Worm (Caenorhabditis elegans) whole organism, L2 larva: ENCODE measurements around the gene lpr-6.

Experiments
- C34F6.9 ChIP-seq: fragments of 150-350 bp; optimal IDR thresholded peaks from 2 replicates; lab custom pipeline; 2014; ENCODE audit warnings: missing biosample characterization, missing genetic modification characterization
- F13H6.1 ChIP-seq: sonication (generic microtip); optimal IDR thresholded peaks from 2 replicates; lab custom pipeline; 2016; ENCODE audit warnings: missing genetic modification characterization, missing compliant biosample characterization
- Y55F3AM.14 ChIP-seq: fragments of 200-800 bp; sonication (Bioruptor generic); optimal IDR thresholded peaks from 2 replicates; lab custom pipeline; 2018; ENCODE audit warnings: mild to moderate bottlenecking, missing genetic modification characterization, missing compliant biosample characterization
- ZK546.5 ChIP-seq: sonication (generic microtip); optimal IDR thresholded peaks from 2 replicates; lab custom pipeline; 2017; ENCODE audit warnings: missing biosample characterization, missing genetic modification characterization
- alr-1 ChIP-seq: fragments of 150-350 bp; optimal IDR thresholded peaks from 2 replicates; lab custom pipeline; 2014; ENCODE audit warnings: missing biosample characterization, missing genetic modification characterization
- ama-1 ChIP-seq: fragments of 150-350 bp; optimal IDR thresholded peaks from 2 replicates; lab custom pipeline; 2018; ENCODE audit warnings: inconsistent platforms
- blmp-1 ChIP-seq: sonication (generic microtip); optimal IDR thresholded peaks from 2 replicates; lab custom pipeline; 2017; ENCODE audit warnings: missing genetic modification characterization, mild to moderate bottlenecking, missing compliant biosample characterization, antibody characterized with exemption, moderate library complexity; ENCODE audit not compliant: insufficient read depth
- ceh-16 ChIP-seq: fragments of 150-350 bp; optimal IDR thresholded peaks from 2 replicates; lab custom pipeline; 2014; ENCODE audit warnings: missing biosample characterization, missing genetic modification characterization
- crh-2 ChIP-seq: sonication (generic microtip); optimal IDR thresholded peaks from 2 replicates; lab custom pipeline; 2017; ENCODE audit warnings: missing biosample characterization, missing genetic modification characterization
- egl-27 ChIP-seq: sonication (generic microtip); optimal IDR thresholded peaks from 3 replicates; lab custom pipeline; 2017; ENCODE audit warnings: missing biosample characterization, missing genetic modification reagents, missing genetic modification characterization
- elt-1 ChIP-seq: fragments of 150-350 bp; optimal IDR thresholded peaks from 2 replicates; lab custom pipeline; 2014; ENCODE audit warnings: missing biosample characterization, missing genetic modification characterization
- elt-3 ChIP-seq: sonication (generic microtip); optimal IDR thresholded peaks from 2 replicates; lab custom pipeline; 2017; ENCODE audit warnings: missing biosample characterization, missing genetic modification characterization
- fos-1 ChIP-seq: fragments of 150-350 bp; optimal IDR thresholded peaks from 2 replicates; lab custom pipeline; 2014; ENCODE audit warnings: missing biosample characterization, missing genetic modification characterization
- gmeb-1 ChIP-seq: fragments of 150-350 bp; optimal IDR thresholded peaks from 2 replicates; lab custom pipeline; 2014; ENCODE audit warnings: missing biosample characterization, missing genetic modification characterization
- lin-11 ChIP-seq: fragments of 150-350 bp; sonication (generic microtip); optimal IDR thresholded peaks from 2 replicates; lab custom pipeline; 2014; ENCODE audit warnings: missing biosample characterization, missing genetic modification characterization, inconsistent platforms, mixed read lengths
- lin-13 ChIP-seq: fragments of 150-350 bp; optimal IDR thresholded peaks from 2 replicates; lab custom pipeline; 2014; ENCODE audit warnings: missing biosample characterization, missing genetic modification reagents, missing genetic modification characterization
- lin-39 ChIP-seq: fragments of 150-350 bp; optimal IDR thresholded peaks from 2 replicates; lab custom pipeline; 2014; ENCODE audit warnings: missing biosample characterization, missing genetic modification reagents, missing genetic modification characterization
- lsy-2 ChIP-seq, 2 experiments: fragments of 150-350 bp in 1 of 2; sonication (generic microtip) in 1 of 2; optimal IDR thresholded peaks; 2 replicates each; lab custom pipeline; 2014 to 2017; ENCODE audit warnings: missing biosample characterization in 2 of 2, missing genetic modification characterization in 2 of 2
- mab-5 ChIP-seq: fragments of 150-350 bp; optimal IDR thresholded peaks from 2 replicates; lab custom pipeline; 2014; ENCODE audit warnings: missing biosample characterization, missing genetic modification characterization
- mbf-1 ChIP-seq: sonication (generic microtip); optimal IDR thresholded peaks from 2 replicates; lab custom pipeline; 2017; ENCODE audit warnings: missing biosample characterization, missing genetic modification characterization
- mdl-1 ChIP-seq, 2 experiments: fragments of 150-350 bp in 1 of 2; sonication (generic microtip) in 1 of 2; optimal IDR thresholded peaks; 2 replicates each; lab custom pipeline; 2017; ENCODE audit warnings: missing biosample characterization in 2 of 2, missing genetic modification characterization in 2 of 2
- nhr-10 ChIP-seq: sonication (generic microtip); optimal IDR thresholded peaks from 2 replicates; lab custom pipeline; 2017; ENCODE audit warnings: missing biosample characterization, missing genetic modification characterization
- nhr-11 ChIP-seq: fragments of 150-350 bp; optimal IDR thresholded peaks from 2 replicates; lab custom pipeline; 2014; ENCODE audit warnings: missing biosample characterization, missing genetic modification characterization
- nhr-12 ChIP-seq: fragments of 150-350 bp; optimal IDR thresholded peaks from 2 replicates; lab custom pipeline; 2014; ENCODE audit warnings: missing biosample characterization, missing genetic modification characterization
- nhr-129 ChIP-seq: fragments of 150-350 bp; optimal IDR thresholded peaks from 2 replicates; lab custom pipeline; 2014; ENCODE audit warnings: missing biosample characterization, missing genetic modification characterization
- nhr-21 ChIP-seq: fragments of 150-350 bp; optimal IDR thresholded peaks from 2 replicates; lab custom pipeline; 2014; ENCODE audit warnings: missing biosample characterization, missing genetic modification characterization
- nhr-23 ChIP-seq: fragments of 150-350 bp; optimal IDR thresholded peaks from 2 replicates; lab custom pipeline; 2014; ENCODE audit warnings: missing biosample characterization, missing genetic modification reagents, missing genetic modification characterization
- nhr-237 ChIP-seq: fragments of 150-350 bp; optimal IDR thresholded peaks from 2 replicates; lab custom pipeline; 2014; ENCODE audit warnings: missing biosample characterization, missing genetic modification characterization
- nhr-25 ChIP-seq: fragments of 150-350 bp; sonication (generic microtip); optimal IDR thresholded peaks from 3 replicates; lab custom pipeline; 2014; ENCODE audit warnings: missing biosample characterization, missing genetic modification characterization
- nhr-6 ChIP-seq: fragments of 150-350 bp; optimal IDR thresholded peaks from 2 replicates; lab custom pipeline; 2014; ENCODE audit warnings: missing biosample characterization, missing genetic modification characterization
- nhr-77 ChIP-seq: fragments of 150-350 bp; optimal IDR thresholded peaks from 2 replicates; lab custom pipeline; 2014; ENCODE audit warnings: missing biosample characterization, missing genetic modification characterization
- peb-1 ChIP-seq: fragments of 150-350 bp; optimal IDR thresholded peaks from 2 replicates; lab custom pipeline; 2014; ENCODE audit warnings: missing biosample characterization, missing genetic modification characterization
- sem-4 ChIP-seq: fragments of 150-350 bp; optimal IDR thresholded peaks from 2 replicates; lab custom pipeline; 2014; ENCODE audit warnings: missing biosample characterization, missing genetic modification reagents, missing genetic modification characterization
- skn-1 ChIP-seq: sonication (generic microtip); optimal IDR thresholded peaks from 2 replicates; lab custom pipeline; 2017; ENCODE audit warnings: missing biosample characterization, missing genetic modification characterization
- sma-3 ChIP-seq: sonication (generic microtip); optimal IDR thresholded peaks from 2 replicates; lab custom pipeline; 2016; ENCODE audit warnings: missing genetic modification reagents, missing genetic modification characterization, missing compliant biosample characterization
- sma-9 ChIP-seq, 2 experiments: fragments of 150-350 bp in 1 of 2; sonication (generic microtip) in 1 of 2; optimal IDR thresholded peaks; 2 replicates each; lab custom pipeline; 2014 to 2016; ENCODE audit warnings: missing genetic modification characterization in 2 of 2, mild to moderate bottlenecking in 1 of 2, missing biosample characterization in 1 of 2, missing compliant biosample characterization in 1 of 2, missing genetic modification reagents in 1 of 2, moderate library complexity in 1 of 2
- unc-55 ChIP-seq: fragments of 150-350 bp; sonication (generic microtip); optimal IDR thresholded peaks from 3 replicates; lab custom pipeline; 2014; ENCODE audit warnings: missing biosample characterization, missing genetic modification reagents, missing genetic modification characterization
- unc-62 ChIP-seq: fragments of 150-350 bp; optimal IDR thresholded peaks from 2 replicates; lab custom pipeline; 2014; ENCODE audit warnings: missing biosample characterization, missing genetic modification reagents, missing genetic modification characterization
- zag-1 ChIP-seq: fragments of 150-350 bp; optimal IDR thresholded peaks from 2 replicates; lab custom pipeline; 2014; ENCODE audit warnings: missing biosample characterization, missing genetic modification characterization
- ztf-1 ChIP-seq: fragments of 200-800 bp; sonication (Bioruptor generic); conservative IDR thresholded peaks from 2 replicates; pipeline ENCODE4 v1.3.6; 2022; ENCODE audit warnings: missing genetic modification characterization, missing compliant biosample characterization
- ztf-4 ChIP-seq: fragments of 150-350 bp; optimal IDR thresholded peaks from 2 replicates; lab custom pipeline; 2014; ENCODE audit warnings: missing biosample characterization, missing genetic modification characterization

lpr-6 gene

DNA sequence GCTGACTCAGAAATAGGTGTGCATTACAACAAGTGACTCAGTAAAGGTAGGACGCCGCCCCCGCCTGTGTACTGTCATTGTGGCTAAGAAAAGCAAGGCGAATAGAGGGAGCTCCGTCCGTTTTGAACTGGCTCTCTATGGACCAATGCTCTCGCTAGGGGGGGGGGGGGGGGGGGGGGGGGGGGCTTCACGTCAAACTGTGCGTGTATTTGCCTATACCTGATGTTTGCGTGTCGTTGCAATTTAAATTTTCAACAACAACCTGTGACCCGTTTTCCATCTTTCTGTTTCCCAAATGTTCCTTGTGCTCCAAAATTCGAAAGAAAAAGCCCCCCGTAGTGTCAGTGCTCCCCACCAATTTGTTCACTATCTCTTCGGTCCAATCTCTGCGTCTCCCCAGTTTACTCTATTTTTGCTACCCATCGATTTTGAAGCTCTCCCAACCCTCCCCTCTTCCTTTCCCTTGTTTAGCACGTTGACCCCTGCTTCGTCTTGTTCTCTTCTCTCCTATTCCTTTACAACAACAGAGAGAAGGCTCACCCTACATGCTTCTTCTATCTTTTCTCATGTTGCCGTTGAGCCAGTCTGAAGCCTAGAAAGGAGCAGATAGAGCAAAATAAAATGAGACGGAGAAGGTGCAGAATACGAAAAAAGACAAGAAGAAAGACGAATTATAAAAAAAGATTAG, 25.2 kb upstream of the lpr-6 start (continued):
- TF ChIP-seq lin-11 (tag; lab: Kevin White, UChicago): no peak
- peak; percentile 63 for TF ChIP-seq C34F6.9 (tag; lab: Kevin White, UChicago)
- peak; percentile 0 for TF ChIP-seq lin-13
- no peak for TF ChIP-seq gmeb-1 (tag; lab: Kevin White, UChicago)
- TF ChIP-seq crh-2 (tag; lab: Kevin White, UChicago): peak; percentile 68
- peak; percentile 50 for TF ChIP-seq mab-5
- no peak for TF ChIP-seq ztf-4 (tag; lab: Kevin White, UChicago)
- no peak for TF ChIP-seq ceh-16 (tag; lab: Kevin White, UChicago)

DNA sequence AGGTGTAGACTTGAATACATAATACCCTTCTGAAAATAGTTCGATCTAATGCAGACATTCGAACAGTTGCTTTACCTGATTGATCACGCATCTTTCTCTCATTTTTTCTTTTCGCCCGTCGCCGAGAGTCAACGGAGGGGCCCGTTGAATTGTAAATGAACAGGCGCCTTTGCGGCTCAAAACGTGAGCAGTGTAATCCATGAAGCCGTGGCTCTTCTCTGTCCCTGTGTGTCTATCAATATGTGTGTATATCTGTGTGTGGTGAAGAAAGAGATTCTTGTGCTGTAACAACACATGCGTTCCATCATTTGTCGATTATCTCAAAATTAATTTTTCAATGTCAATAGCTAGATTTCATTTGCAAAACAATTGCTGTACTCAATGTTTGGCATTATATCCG, 24.2 kb upstream of the lpr-6 start:
- no peak for TF ChIP-seq Y55F3AM.14 (GFP tag; lab: Kevin White, UChicago)
- no peak for TF ChIP-seq ama-1 (lab: Kevin White, UChicago)
- peak; percentile 74 for TF ChIP-seq F13H6.1
- peak; percentile 16 for TF ChIP-seq nhr-129
- peak; percentile 25 for TF ChIP-seq C34F6.9 (tag; lab: Kevin White, UChicago)
- TF ChIP-seq mab-5: peak; percentile 28
- peak; percentile 5 for TF ChIP-seq nhr-6 (tag; lab: Kevin White, UChicago)
- no peak for TF ChIP-seq skn-1 (tag; lab: Kevin White, UChicago)
- no peak for TF ChIP-seq nhr-12
- no peak for TF ChIP-seq fos-1 (tag; lab: Kevin White, UChicago)
- no peak for TF ChIP-seq unc-62 (GFP tag; lab: Kevin White, UChicago)
- peak; percentile 50 for TF ChIP-seq sma-9 (GFP tag; optimal IDR thresholded peaks at IDR 0.05; lab: Kevin White, UChicago)
- TF ChIP-seq sma-9 (tag; optimal IDR thresholded peaks at IDR 0.05; lab: Kevin White, UChicago): no peak
- peak in 1 of 2 experiments; percentile 9 for TF ChIP-seq lsy-2 (tag; optimal IDR thresholded peaks at IDR 0.05; lab: Kevin White, UChicago)

DNA sequence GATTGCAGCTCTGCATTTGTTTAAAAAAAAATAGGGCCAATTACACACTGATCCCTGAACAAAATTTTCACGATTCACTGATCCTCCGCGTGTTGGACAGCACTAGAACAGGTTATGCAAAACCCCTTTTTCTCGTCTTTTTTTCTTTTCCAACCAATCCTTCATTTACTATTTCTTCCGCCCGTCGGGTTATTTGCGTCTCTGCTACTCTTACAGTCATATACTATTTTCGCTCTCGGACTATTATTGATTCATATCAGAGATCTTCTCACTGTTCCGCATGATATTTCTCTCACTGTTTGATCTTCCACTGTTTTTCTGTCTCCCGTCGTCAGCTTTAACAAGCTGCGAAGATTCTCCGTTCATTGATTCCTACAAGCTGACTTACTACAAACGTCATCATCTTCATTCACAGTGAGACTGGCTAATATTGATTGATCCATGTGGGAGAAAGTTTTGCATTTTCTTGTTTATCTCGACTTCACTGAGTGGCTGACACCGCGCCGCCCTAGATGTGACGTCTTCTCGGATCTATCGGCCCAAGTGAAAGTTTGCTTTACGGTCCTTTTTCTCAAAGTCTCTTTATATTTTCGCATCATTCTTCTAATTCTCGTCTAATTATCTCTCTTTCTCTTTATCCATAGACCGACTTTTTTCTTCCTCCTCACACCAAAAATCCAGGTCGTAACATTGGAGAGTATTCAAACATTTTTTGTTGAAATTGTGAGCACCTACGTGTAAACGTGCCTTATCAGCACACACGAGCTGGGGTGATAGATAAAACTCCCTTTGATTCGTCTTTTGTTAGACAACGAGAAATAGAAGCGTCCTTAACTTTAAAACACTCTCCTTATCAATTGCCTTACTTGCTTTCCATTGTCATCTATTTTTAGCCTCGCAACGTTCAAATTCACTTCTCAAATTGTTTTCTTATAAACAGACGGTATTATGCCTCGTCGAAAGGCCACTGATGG, 23.4 kb upstream of the lpr-6 start:
- TF ChIP-seq ztf-4 (tag; lab: Kevin White, UChicago) (no peak), F13H6.1 (peak; percentile 36), nhr-11 (no peak), sma-9 (GFP tag; optimal IDR thresholded peaks at IDR 0.05; lab: Kevin White, UChicago) (peak; percentile 26), sma-9 (tag; optimal IDR thresholded peaks at IDR 0.05; lab: Kevin White, UChicago) (no peak), mab-5 (no peak), peb-1 (tag; lab: Kevin White, UChicago) (no peak), crh-2 (tag; lab: Kevin White, UChicago) (peak; percentile 75), sem-4 (tag; lab: Kevin White, UChicago) (peak; percentile 34), mbf-1 (tag; lab: Kevin White, UChicago) (no peak), nhr-12 (no peak), mdl-1 (tag; optimal IDR thresholded peaks at IDR 0.05; lab: Kevin White, UChicago) (peak in 1 of 2 experiments; percentile 0), nhr-77 (tag; lab: Kevin White, UChicago) (no peak), zag-1 (tag; lab: Kevin White, UChicago) (no peak), alr-1 (tag; lab: Kevin White, UChicago) (no peak), nhr-25 (tag; lab: Kevin White, UChicago) (no peak), elt-3 (tag; lab: Kevin White, UChicago) (no peak), ztf-1 (GFP tag; lab: Robert Waterston, UW) (no peak), unc-55 (GFP tag; lab: Kevin White, UChicago) (no peak), Y55F3AM.14 (GFP tag; lab: Kevin White, UChicago) (no peak), nhr-6 (tag; lab: Kevin White, UChicago) (no peak), elt-1 (tag; lab: Kevin White, UChicago) (no peak), gmeb-1 (tag; lab: Kevin White, UChicago) (no peak), nhr-21 (tag; lab: Kevin White, UChicago) (peak; percentile 35), blmp-1 (tag; lab: Kevin White, UChicago) (peak; percentile 89), lin-39 (tag; lab: Kevin White, UChicago) (no peak), sma-3 (GFP tag; lab: Kevin White, UChicago) (no peak), ama-1 (lab: Kevin White, UChicago) (no peak), nhr-129 (no peak), nhr-237 (tag; lab: Kevin White, UChicago) (no peak), ceh-16 (tag; lab: Kevin White, UChicago) (no peak), nhr-10 (tag; lab: Kevin White, UChicago) (no peak), nhr-23 (tag; lab: Kevin White, UChicago) (no peak), fos-1 (tag; lab: Kevin White, UChicago) (peak; percentile 59), egl-27 (tag; lab: Kevin White, UChicago) (no peak), unc-62 (GFP tag; lab: Kevin White, UChicago) (no peak), ZK546.5 (tag; lab: Kevin White, UChicago) (no peak), C34F6.9 (tag; lab: Kevin White, UChicago) (no peak), lin-13 (no peak)
